Worm (Caenorhabditis elegans) whole organism, mixed stage, embryonic: Measurements from ENCODE around the gene hlh-13.
"Not testable (repeated sequence)": the region's sequence is repeated elsewhere in the genome, so short reads cannot be mapped to it uniquely, and the experiment has no call there.

ENCODE experiments used
- lin-13 ChIP-seq: fragments of 150-350 bp; optimal IDR thresholded peaks from 2 replicates; lab custom pipeline; 2014; ENCODE audit warnings: missing biosample characterization, missing genetic modification characterization
- lsy-2 ChIP-seq: fragments of 150-350 bp; optimal IDR thresholded peaks from 2 replicates; lab custom pipeline; 2014; ENCODE audit warnings: missing biosample characterization, missing genetic modification characterization
- mep-1 ChIP-seq: fragments of 150-350 bp; optimal IDR thresholded peaks from 2 replicates; lab custom pipeline; 2017; ENCODE audit warnings: missing biosample characterization, missing genetic modification reagents, missing genetic modification characterization, inconsistent platforms
- nhr-28 ChIP-seq: fragments of 150-350 bp; optimal IDR thresholded peaks from 2 replicates; lab custom pipeline; 2014; ENCODE audit warnings: missing biosample characterization, missing genetic modification characterization
- pha-4 ChIP-seq: fragments of 150-350 bp; optimal IDR thresholded peaks from 2 replicates; lab custom pipeline; 2018; ENCODE audit warnings: missing biosample characterization, missing genetic modification reagents, missing genetic modification characterization
- sptf-1 ChIP-seq: sonication (generic microtip); optimal IDR thresholded peaks from 2 replicates; lab custom pipeline; 2017; ENCODE audit warnings: mild to moderate bottlenecking, missing genetic modification characterization, moderate library complexity, missing compliant biosample characterization
- unc-39 ChIP-seq: fragments of 150-350 bp; optimal IDR thresholded peaks from 2 replicates; lab custom pipeline; 2014; ENCODE audit warnings: missing biosample characterization, missing genetic modification characterization
- unc-62 ChIP-seq: fragments of 150-350 bp; optimal IDR thresholded peaks from 2 replicates; lab custom pipeline; 2014; ENCODE audit warnings: missing biosample characterization, missing genetic modification reagents, missing genetic modification characterization

- not testable (repeated sequence) for TF ChIP-seq sptf-1 (tag; lab: Kevin White, UChicago); lin-13; lsy-2 (tag; lab: Kevin White, UChicago); pha-4 (tag; lab: Kevin White, UChicago); nhr-28 (tag; lab: Kevin White, UChicago); unc-62; mep-1 (tag; lab: Kevin White, UChicago); unc-39 (tag; lab: Kevin White, UChicago)
Observed at ce11 chrX:4199829-4200228, 49.2 kb upstream of the hlh-13 start, which contains the start of gene F20B6.5.
